Fruit fly (Drosophila melanogaster) whole organism, pupa: ENCODE measurements around the gene Iru.

Source experiments
- CG10348 ChIP-seq: fragments of 200-800 bp; sonication (Bioruptor generic); IDR thresholded peaks from 2 replicates; pipeline ENCODE4 v1.3.6; 2022; ENCODE audit warnings: missing biosample characterization, missing genetic modification characterization
- CG12605 ChIP-seq: fragments of 200-800 bp; sonication (Bioruptor generic); IDR thresholded peaks from 2 replicates; pipeline ENCODE4 v1.3.6; 2022; ENCODE audit warnings: missing biosample characterization, missing genetic modification characterization
- CG13204 ChIP-seq: fragments of 200-800 bp; sonication (Bioruptor generic); optimal IDR thresholded peaks from 2 replicates; lab custom pipeline; 2018; ENCODE audit warnings: missing biosample characterization, mild to moderate bottlenecking, missing genetic modification characterization, moderate library complexity
- CG14655 ChIP-seq: fragments of 200-800 bp; sonication (Bioruptor generic); optimal IDR thresholded peaks from 3 replicates; lab custom pipeline; 2017; ENCODE audit warnings: mild to moderate bottlenecking, missing biosample characterization, missing genetic modification reagents, missing genetic modification characterization
- CG15710 ChIP-seq: fragments of 200-800 bp; sonication (Bioruptor generic); optimal IDR thresholded peaks from 2 replicates; lab custom pipeline; 2018; ENCODE audit warnings: missing biosample characterization, mild to moderate bottlenecking, missing genetic modification characterization, moderate library complexity
- CG17806 ChIP-seq: fragments of 200-800 bp; sonication (Bioruptor generic); optimal IDR thresholded peaks from 2 replicates; lab custom pipeline; 2018; ENCODE audit warnings: missing biosample characterization, mild to moderate bottlenecking, missing genetic modification characterization, moderate library complexity
- CG32121 ChIP-seq: fragments of 200-800 bp; sonication (Bioruptor generic); IDR thresholded peaks from 2 replicates; pipeline ENCODE4 v1.3.6; 2022; ENCODE audit warnings: missing biosample characterization, missing genetic modification characterization
- CG34367 ChIP-seq: fragments of 200-800 bp; sonication (Bioruptor generic); optimal IDR thresholded peaks from 2 replicates; lab custom pipeline; 2018; ENCODE audit warnings: missing biosample characterization, mild to moderate bottlenecking, missing genetic modification characterization
- CG4496 ChIP-seq: fragments of 200-800 bp; sonication (Bioruptor generic); IDR thresholded peaks from 3 replicates; pipeline ENCODE4 v1.3.6; 2022; ENCODE audit warnings: missing biosample characterization, missing genetic modification characterization
- CG8159 ChIP-seq: fragments of 200-800 bp; sonication (Bioruptor generic); optimal IDR thresholded peaks from 3 replicates; lab custom pipeline; 2018; ENCODE audit warnings: missing biosample characterization, mild to moderate bottlenecking, missing genetic modification characterization, moderate library complexity
- CG8301 ChIP-seq: fragments of 200-800 bp; sonication (Bioruptor generic); optimal IDR thresholded peaks from 2 replicates; lab custom pipeline; 2018; ENCODE audit warnings: missing biosample characterization, mild to moderate bottlenecking, missing genetic modification characterization
- CG9948 ChIP-seq: fragments of 200-800 bp; sonication (Bioruptor generic); optimal IDR thresholded peaks from 2 replicates; lab custom pipeline; 2018; ENCODE audit warnings: missing biosample characterization, mild to moderate bottlenecking, missing genetic modification characterization, moderate library complexity
- D1 ChIP-seq: fragments of 200-800 bp; sonication (Bioruptor generic); optimal IDR thresholded peaks from 2 replicates; lab custom pipeline; 2018; ENCODE audit warnings: missing biosample characterization, mild to moderate bottlenecking, missing genetic modification characterization, moderate library complexity
- EcR ChIP-seq: fragments of 200-800 bp; sonication (Bioruptor generic); optimal IDR thresholded peaks from 3 replicates; lab custom pipeline; 2019; ENCODE audit warnings: missing biosample characterization, missing genetic modification characterization, mild to moderate bottlenecking, moderate library complexity, missing genetic modification reagents
- Ets98B ChIP-seq: fragments of 200-800 bp; sonication (Bioruptor generic); IDR thresholded peaks from 2 replicates; pipeline ENCODE4 v1.3.6; 2022; ENCODE audit warnings: missing biosample characterization, missing genetic modification characterization
- Pif1A ChIP-seq: fragments of 200-800 bp; sonication (Bioruptor generic); optimal IDR thresholded peaks from 3 replicates; lab custom pipeline; 2016; ENCODE audit warnings: missing biosample characterization, missing genetic modification characterization
- Pif1B ChIP-seq: fragments of 200-800 bp; sonication (Bioruptor generic); optimal IDR thresholded peaks from 3 replicates; lab custom pipeline; 2016; ENCODE audit warnings: missing biosample characterization, missing genetic modification characterization
- Snoo ChIP-seq: fragments of 200-800 bp; sonication (Bioruptor generic); optimal IDR thresholded peaks from 3 replicates; lab custom pipeline; 2017; ENCODE audit warnings: missing biosample characterization, mild to moderate bottlenecking, missing genetic modification characterization, inconsistent platforms
- fd96Ca ChIP-seq: fragments of 200-800 bp; sonication (Bioruptor generic); IDR thresholded peaks from 3 replicates; pipeline ENCODE4 v1.3.6; 2022; ENCODE audit warnings: missing biosample characterization, missing genetic modification characterization
- gl ChIP-seq: fragments of 200-800 bp; sonication (Bioruptor generic); optimal IDR thresholded peaks from 2 replicates; lab custom pipeline; 2018; ENCODE audit warnings: missing biosample characterization, mild to moderate bottlenecking, missing genetic modification characterization
- rn ChIP-seq: fragments of 200-800 bp; sonication (Bioruptor generic); IDR thresholded peaks from 2 replicates; pipeline ENCODE4 v1.3.6; 2022; ENCODE audit warnings: missing biosample characterization, missing genetic modification characterization

The Iru gene

dm6 chr3R:9006129-9006528 lies at the start of gene Iru, which contains the start of gene Prosbeta3:
Gene Iru, plus strand, starts transcription at chr3R:9006456.
Gene Prosbeta3, minus strand, starts transcription at chr3R:9006226.
- TF ChIP-seq gl (tag; lab: Kevin White, UChicago) (no peak), CG4496 (0 out of 3 replicates have a peak, but pooled peaks have one; percentile 7)

- TF ChIP-seq Pif1A (GFP tag; lab: Kevin White, UChicago) (peak; percentile 38), rn (GFP tag; lab: Robert Waterston, UW) (no peak), CG8301 (tag; lab: Kevin White, UChicago) (peak; percentile 20), CG17806 (peak; percentile 33), CG34367 (peak; percentile 24), Pif1B (GFP tag; lab: Kevin White, UChicago) (peak; percentile 9), CG32121 (GFP tag; lab: Robert Waterston, UW) (no peak), CG15710 (tag; lab: Kevin White, UChicago) (peak; percentile 28), CG14655 (GFP tag; lab: Kevin White, UChicago) (peak; percentile 38), CG8159 (tag; lab: Kevin White, UChicago) (peak; percentile 48), CG12605 (GFP tag; lab: Robert Waterston, UW) (no peak), CG9948 (tag; lab: Kevin White, UChicago) (peak; percentile 11)
Observed at dm6 chr3R:8957739-8958138, 48.5 kb upstream of the Iru start.

dm6 chr3R:8958300-8958699 lies 48.0 kb upstream of the Iru start:
- TF ChIP-seq EcR (GFP tag; lab: Kevin White, UChicago) (no peak), CG34367 (peak; percentile 68), Pif1B (GFP tag; lab: Kevin White, UChicago) (peak; percentile 25), CG17806 (peak; percentile 81), CG8159 (tag; lab: Kevin White, UChicago) (peak; percentile 70), Ets98B (GFP tag; lab: Robert Waterston, UW) (peak; percentile 78), gl (tag; lab: Kevin White, UChicago) (no peak), CG13204 (GFP tag; lab: Kevin White, UChicago) (peak; percentile 24), D1 (no peak), Pif1A (GFP tag; lab: Kevin White, UChicago) (peak; percentile 22), CG9948 (tag; lab: Kevin White, UChicago) (peak; percentile 74), CG10348 (0 out of 2 replicates have a peak, but pooled peaks have one; percentile 12), CG4496 (peak; percentile 78), CG12605 (GFP tag; lab: Robert Waterston, UW) (peak; percentile 51; the same call in 1 of the 2 replicates), rn (GFP tag; lab: Robert Waterston, UW) (no peak), Snoo (tag; lab: Kevin White, UChicago) (no peak), CG15710 (tag; lab: Kevin White, UChicago) (peak; percentile 56), fd96Ca (no peak; the same call in 2 of the 3 replicates), CG32121 (GFP tag; lab: Robert Waterston, UW) (0 out of 2 replicates have a peak, but pooled peaks have one; percentile 28), CG8301 (tag; lab: Kevin White, UChicago) (peak; percentile 74), CG14655 (GFP tag; lab: Kevin White, UChicago) (peak; percentile 76)

- TF ChIP-seq CG34367, result no peak
- no peak for TF ChIP-seq gl (tag; lab: Kevin White, UChicago)
- TF ChIP-seq fd96Ca, result no peak
- no peak for TF ChIP-seq CG12605 (GFP tag; lab: Robert Waterston, UW)
- no peak for TF ChIP-seq CG9948 (tag; lab: Kevin White, UChicago)
- no peak for TF ChIP-seq EcR (GFP tag; lab: Kevin White, UChicago)
- no peak for TF ChIP-seq CG8159 (tag; lab: Kevin White, UChicago)
- no peak for TF ChIP-seq rn (GFP tag; lab: Robert Waterston, UW)
- TF ChIP-seq CG13204 (GFP tag; lab: Kevin White, UChicago), result no peak
- TF ChIP-seq CG10348, result no peak
- TF ChIP-seq D1, result no peak
- TF ChIP-seq CG4496, result no peak
- no peak for TF ChIP-seq Ets98B (GFP tag; lab: Robert Waterston, UW)
- TF ChIP-seq CG14655 (GFP tag; lab: Kevin White, UChicago), result no peak
Observed at dm6 chr3R:8959153-8959552, 47.1 kb upstream of the Iru start.

- TF ChIP-seq CG8301 (tag; lab: Kevin White, UChicago) (peak; percentile 53), fd96Ca (no peak), CG32121 (GFP tag; lab: Robert Waterston, UW) (peak; percentile 53; the same call in 1 of the 2 replicates), rn (GFP tag; lab: Robert Waterston, UW) (no peak), CG14655 (GFP tag; lab: Kevin White, UChicago) (peak; percentile 43), CG4496 (no peak)
Observed at dm6 chr3R:8960329-8960728, 45.9 kb upstream of the Iru start.

dm6 chr3R:8962860-8963755 lies 43.1 kb upstream of the Iru start, which contains the start of gene ich:
Gene ich, minus strand, starts transcription at chr3R:8963037.
- TF ChIP-seq fd96Ca (0 out of 3 replicates have a peak, but pooled peaks have one; percentile 31), EcR (GFP tag; lab: Kevin White, UChicago) (peak; percentile 4), rn (GFP tag; lab: Robert Waterston, UW) (no peak)
